Worm (Caenorhabditis elegans) whole organism, L4/young adult: ENCODE measurements around the gene C16C8.4.

Experiments
- W03F9.2 ChIP-seq: fragments of 150-350 bp; optimal IDR thresholded peaks from 2 replicates; lab custom pipeline; 2014; ENCODE audit warnings: missing biosample characterization, missing genetic modification characterization
- dao-5 ChIP-seq: sonication (generic microtip); optimal IDR thresholded peaks from 2 replicates; lab custom pipeline; 2016; ENCODE audit warnings: missing genotype, missing genetic modification characterization, moderate library complexity, missing compliant biosample characterization
- him-1 ChIP-seq: sonication (generic microtip); optimal IDR thresholded peaks from 2 replicates; lab custom pipeline; 2016; ENCODE audit warnings: missing genotype, missing genetic modification reagents, missing genetic modification characterization, missing compliant biosample characterization

- TF ChIP-seq him-1 (tag; lab: Kevin White, UChicago) (no peak), W03F9.2 (no peak), dao-5 (tag; lab: Kevin White, UChicago) (no peak)
Observed at ce11 chrII:3425433-3425832, 18.7 kb downstream of the C16C8.4 start, which contains the start of gene nep-11.
